Fruit fly (Drosophila melanogaster): Measurements from ENCODE around the gene E5.

dm6 chr3R:13913586-13913985 is 38.9 kb upstream of the E5 start:
- TF ChIP-seq Sp1 (GFP tag; optimal IDR thresholded peaks at IDR 0.05) = no peak
- no peak for TF ChIP-seq lola (GFP tag; optimal IDR thresholded peaks at IDR 0.05)
- no peak for TF ChIP-seq brk (GFP tag; optimal IDR thresholded peaks at IDR 0.05)
- no peak for TF ChIP-seq Hr78 (GFP tag; optimal IDR thresholded peaks at IDR 0.05)
- no peak for TF ChIP-seq woc (GFP tag; optimal IDR thresholded peaks at IDR 0.05)
